Worm (Caenorhabditis elegans) whole organism, L4 larva: ENCODE results near the gene rme-4.

Experiments used
- D1046.2 ChIP-seq: fragments of 200-800 bp; sonication (Bioruptor generic); IDR thresholded peaks from 2 replicates; pipeline ENCODE4 v1.3.6; 2022; ENCODE audit warnings: missing genetic modification characterization, missing compliant biosample characterization
- F37D6.2 ChIP-seq: sonication (generic microtip); optimal IDR thresholded peaks from 2 replicates; lab custom pipeline; 2016; ENCODE audit warnings: mild to moderate bottlenecking, missing genetic modification characterization, missing compliant biosample characterization
- T20F7.1 ChIP-seq: fragments of 200-800 bp; sonication (Bioruptor generic); optimal IDR thresholded peaks from 2 replicates; lab custom pipeline; 2018; ENCODE audit warnings: mild to moderate bottlenecking, missing genetic modification characterization, missing compliant biosample characterization
- Y48G9A.11 ChIP-seq: fragments of 200-800 bp; sonication (Bioruptor generic); IDR thresholded peaks from 2 replicates; pipeline ENCODE4 v1.3.6; 2022; ENCODE audit warnings: missing genetic modification reagents, missing genetic modification characterization, missing compliant biosample characterization
- aha-1 ChIP-seq: fragments of 150-350 bp; peaks from one replicate; lab custom pipeline; 2014; ENCODE audit warnings: missing biosample characterization, missing genetic modification characterization
- attf-4 ChIP-seq: sonication (generic microtip); optimal IDR thresholded peaks from 3 replicates; lab custom pipeline; 2017; ENCODE audit warnings: missing biosample characterization, missing genetic modification characterization
- ceh-20 ChIP-seq: fragments of 200-800 bp; sonication (Bioruptor generic); IDR thresholded peaks from 2 replicates; pipeline ENCODE4 v1.3.6; 2022; ENCODE audit warnings: missing genetic modification reagents, missing genetic modification characterization, missing compliant biosample characterization
- ceh-28 ChIP-seq: fragments of 150-350 bp; optimal IDR thresholded peaks from 2 replicates; lab custom pipeline; 2014; ENCODE audit warnings: missing biosample characterization, missing genetic modification reagents, missing genetic modification characterization
- ceh-62 ChIP-seq: sonication (generic microtip); optimal IDR thresholded peaks from 2 replicates; lab custom pipeline; 2017; ENCODE audit warnings: missing biosample characterization, missing genetic modification characterization
- ceh-82 ChIP-seq: sonication (generic microtip); optimal IDR thresholded peaks from 2 replicates; lab custom pipeline; 2017; ENCODE audit warnings: missing biosample characterization, missing genetic modification characterization
- ctbp-1 ChIP-seq: fragments of 200-800 bp; sonication (Bioruptor generic); IDR thresholded peaks from 2 replicates; pipeline ENCODE4 v1.3.6; 2022; ENCODE audit warnings: missing genetic modification reagents, missing genetic modification characterization, missing compliant biosample characterization
- daf-16 ChIP-seq, 3 experiments: sonication (generic microtip); optimal IDR thresholded peaks; 2 replicates each; lab custom pipeline; 2016 to 2017; ENCODE audit warnings: missing genetic modification characterization in 3 of 3, missing genetic modification reagents in 3 of 3, mild to moderate bottlenecking in 2 of 3, missing compliant biosample characterization in 2 of 3, missing biosample characterization in 1 of 3, moderate library complexity in 1 of 3
- daf-19 ChIP-seq: fragments of 200-800 bp; sonication (Bioruptor generic); conservative IDR thresholded peaks from 2 replicates; pipeline ENCODE4 v1.3.6; 2022; ENCODE audit warnings: missing genetic modification characterization, missing compliant biosample characterization
- daf-8 ChIP-seq: fragments of 200-800 bp; sonication (Bioruptor generic); IDR thresholded peaks from 2 replicates; pipeline ENCODE4 v1.3.6; 2022; ENCODE audit warnings: missing genetic modification characterization, missing compliant biosample characterization
- dmd-6 ChIP-seq: fragments of 200-800 bp; sonication (Bioruptor generic); IDR thresholded peaks from 2 replicates; pipeline ENCODE4 v1.3.6; 2022; ENCODE audit warnings: missing genetic modification reagents, missing genetic modification characterization, missing compliant biosample characterization
- dmd-8 ChIP-seq: fragments of 200-800 bp; sonication (Bioruptor generic); IDR thresholded peaks from 2 replicates; pipeline ENCODE4 v1.3.6; 2022; ENCODE audit warnings: missing genetic modification characterization, missing compliant biosample characterization
- dmd-9 ChIP-seq: fragments of 200-800 bp; sonication (Bioruptor generic); IDR thresholded peaks from 2 replicates; pipeline ENCODE4 v1.3.6; 2022; ENCODE audit warnings: missing genetic modification reagents, missing genetic modification characterization, missing compliant biosample characterization
- egl-27 ChIP-seq: sonication (generic microtip); optimal IDR thresholded peaks from 3 replicates; lab custom pipeline; 2017; ENCODE audit warnings: missing biosample characterization, missing genetic modification reagents, missing genetic modification characterization
- egl-43 ChIP-seq: fragments of 200-800 bp; sonication (Bioruptor generic); IDR thresholded peaks from 2 replicates; pipeline ENCODE4 v1.3.6; 2022; ENCODE audit warnings: missing genetic modification reagents, missing genetic modification characterization, missing compliant biosample characterization
- gei-8 ChIP-seq: fragments of 200-800 bp; sonication (Bioruptor generic); optimal IDR thresholded peaks from 2 replicates; lab custom pipeline; 2018; ENCODE audit warnings: mild to moderate bottlenecking, missing genetic modification characterization, missing compliant biosample characterization
- hlh-30 ChIP-seq: sonication (generic microtip); optimal IDR thresholded peaks from 2 replicates; lab custom pipeline; 2017; ENCODE audit warnings: antibody characterized with exemption, mild to moderate bottlenecking, missing genetic modification characterization, missing compliant biosample characterization; ENCODE audit not compliant: insufficient read depth
- jun-1 ChIP-seq: fragments of 150-350 bp; optimal IDR thresholded peaks from 2 replicates; lab custom pipeline; 2014; ENCODE audit warnings: missing biosample characterization, missing genetic modification reagents, missing genetic modification characterization
- lin-1 ChIP-seq: fragments of 200-800 bp; sonication (Bioruptor generic); IDR thresholded peaks from 2 replicates; pipeline ENCODE4 v1.3.6; 2022; ENCODE audit warnings: missing genetic modification reagents, missing genetic modification characterization, missing compliant biosample characterization
- lin-39 ChIP-seq: fragments of 150-350 bp; optimal IDR thresholded peaks from 2 replicates; lab custom pipeline; 2014; ENCODE audit warnings: missing biosample characterization, missing genetic modification reagents, missing genetic modification characterization
- lir-3 ChIP-seq: sonication (generic microtip); optimal IDR thresholded peaks from 2 replicates; lab custom pipeline; 2016; ENCODE audit warnings: mild to moderate bottlenecking, missing genetic modification characterization, missing compliant biosample characterization
- lsy-2 ChIP-seq, 2 experiments: fragments of 150-350 bp in 1 of 2; sonication (generic microtip) in 1 of 2; optimal IDR thresholded peaks; 2 replicates each; lab custom pipeline; 2014 to 2017; ENCODE audit warnings: missing biosample characterization in 2 of 2, missing genetic modification characterization in 2 of 2
- madf-5 ChIP-seq, 2 experiments: fragments of 200-800 bp; sonication (Bioruptor generic); IDR thresholded peaks; 2 replicates each; pipeline ENCODE4 v1.3.6; 2022; ENCODE audit warnings: missing compliant biosample characterization in 2 of 2, missing genetic modification characterization in 2 of 2
- mdl-1 ChIP-seq, 2 experiments: fragments of 150-350 bp in 1 of 2; sonication (generic microtip) in 1 of 2; optimal IDR thresholded peaks; 2 replicates each; lab custom pipeline; 2014 to 2017; ENCODE audit warnings: missing biosample characterization in 2 of 2, missing genetic modification characterization in 2 of 2
- mdt-29 ChIP-seq: fragments of 200-800 bp; sonication (Bioruptor generic); IDR thresholded peaks from 2 replicates; pipeline ENCODE4 v1.3.6; 2022; ENCODE audit warnings: missing genetic modification reagents, missing genetic modification characterization, missing compliant biosample characterization
- mxl-2 ChIP-seq: fragments of 200-800 bp; sonication (Bioruptor generic); conservative IDR thresholded peaks from 2 replicates; pipeline ENCODE4 v1.3.6; 2022; ENCODE audit warnings: missing genetic modification reagents, missing genetic modification characterization, missing compliant biosample characterization
- nhr-102 ChIP-seq: sonication (generic microtip); optimal IDR thresholded peaks from 2 replicates; lab custom pipeline; 2016; ENCODE audit warnings: mild to moderate bottlenecking, missing genetic modification characterization, moderate library complexity, missing compliant biosample characterization
- nhr-11 ChIP-seq: fragments of 150-350 bp; optimal IDR thresholded peaks from 2 replicates; lab custom pipeline; 2014; ENCODE audit warnings: missing biosample characterization, missing genetic modification characterization
- nhr-25 ChIP-seq: sonication (generic microtip); optimal IDR thresholded peaks from 2 replicates; lab custom pipeline; 2017; ENCODE audit warnings: missing genetic modification characterization, mild to moderate bottlenecking, missing compliant biosample characterization, antibody characterized with exemption, moderate library complexity, borderline replicate concordance; ENCODE audit not compliant: insufficient read depth
- nhr-48 ChIP-seq: sonication (generic microtip); optimal IDR thresholded peaks from 2 replicates; lab custom pipeline; 2016; ENCODE audit warnings: mild to moderate bottlenecking, missing genetic modification characterization, missing compliant biosample characterization
- nhr-6 ChIP-seq: fragments of 150-350 bp; optimal IDR thresholded peaks from 2 replicates; lab custom pipeline; 2014; ENCODE audit warnings: missing biosample characterization, missing genetic modification characterization
- rbr-2 ChIP-seq: sonication (generic microtip); optimal IDR thresholded peaks from 2 replicates; lab custom pipeline; 2016; ENCODE audit warnings: missing genotype, missing genetic modification characterization, missing compliant biosample characterization
- set-16 ChIP-seq: fragments of 200-800 bp; sonication (Bioruptor generic); IDR thresholded peaks from 2 replicates; pipeline ENCODE4 v1.3.6; 2022; ENCODE audit warnings: missing genetic modification reagents, missing genetic modification characterization, missing compliant biosample characterization
- skn-1 ChIP-seq: fragments of 150-350 bp; optimal IDR thresholded peaks from 2 replicates; lab custom pipeline; 2014; ENCODE audit warnings: missing biosample characterization, missing genetic modification characterization
- snpc-4 ChIP-seq: fragments of 150-350 bp; optimal IDR thresholded peaks from 2 replicates; lab custom pipeline; 2014; ENCODE audit warnings: missing biosample characterization, missing genetic modification characterization
- spr-1 ChIP-seq: sonication (generic microtip); optimal IDR thresholded peaks from 2 replicates; lab custom pipeline; 2016; ENCODE audit warnings: mild to moderate bottlenecking, missing genetic modification characterization, missing compliant biosample characterization
- spr-3 ChIP-seq: fragments of 200-800 bp; sonication (Bioruptor generic); optimal IDR thresholded peaks from 2 replicates; lab custom pipeline; 2018; ENCODE audit warnings: mild to moderate bottlenecking, missing genetic modification characterization, missing compliant biosample characterization
- tra-1 ChIP-seq: fragments of 200-800 bp; sonication (Bioruptor generic); IDR thresholded peaks from 2 replicates; pipeline ENCODE4 v1.3.6; 2022; ENCODE audit warnings: missing genetic modification reagents, missing genetic modification characterization, missing compliant biosample characterization
- unc-39 ChIP-seq: sonication (generic microtip); optimal IDR thresholded peaks from 2 replicates; lab custom pipeline; 2017; ENCODE audit warnings: missing biosample characterization, missing genetic modification characterization
- unc-62 ChIP-seq, 3 experiments: fragments of 150-350 bp in 1 of 3; sonication (generic microtip); optimal IDR thresholded peaks in 2 of 3; peaks in 1 of 3; 1 replicate in 1 of 3; 2 replicates in 2 of 3; lab custom pipeline; 2014 to 2017; ENCODE audit warnings: missing biosample characterization in 3 of 3, missing genetic modification characterization in 3 of 3, missing genetic modification reagents in 3 of 3, missing genotype in 1 of 3
- zfp-2 ChIP-seq: sonication (generic microtip); optimal IDR thresholded peaks from 2 replicates; lab custom pipeline; 2016; ENCODE audit warnings: mild to moderate bottlenecking, missing genetic modification characterization, missing compliant biosample characterization
- zip-11 ChIP-seq: fragments of 200-800 bp; sonication (Bioruptor generic); IDR thresholded peaks from 2 replicates; pipeline ENCODE4 v1.3.6; 2022; ENCODE audit warnings: missing genetic modification characterization, missing compliant biosample characterization
- ztf-11 ChIP-seq: fragments of 150-350 bp; optimal IDR thresholded peaks from 2 replicates; lab custom pipeline; 2014; ENCODE audit warnings: missing biosample characterization, missing genetic modification characterization

Gene rme-4

ce11 chrX:10333301-10333854 lies 46.3 kb downstream of the rme-4 start, which contains the start of gene R07E3.4 (continued):
- TF ChIP-seq nhr-11 (tag; lab: Kevin White, UChicago) (peak; percentile 71), lsy-2 (tag; optimal IDR thresholded peaks at IDR 0.05; lab: Kevin White, UChicago) (peak in 1 of 2 experiments; percentile 9), daf-16 (GFP tag; optimal IDR thresholded peaks at IDR 0.05; lab: Kevin White, UChicago) (peak in 1 of 2 experiments; percentile 14), daf-16 (tag; optimal IDR thresholded peaks at IDR 0.05; lab: Kevin White, UChicago) (peak; percentile 93), nhr-48 (tag; lab: Kevin White, UChicago) (peak; percentile 55), rbr-2 (tag; lab: Kevin White, UChicago) (no peak), hlh-30 (tag; lab: Kevin White, UChicago) (peak; percentile 1), lin-1 (GFP tag; lab: Robert Waterston, UW) (peak; percentile 47; the same call in 1 of the 2 replicates)

- TF ChIP-seq daf-8 (GFP tag; lab: Robert Waterston, UW) (no peak), lin-39 (tag; lab: Kevin White, UChicago) (no peak), ceh-82 (tag; lab: Kevin White, UChicago) (no peak), skn-1 (tag; lab: Kevin White, UChicago) (no peak), ztf-11 (tag; lab: Kevin White, UChicago) (no peak), mdt-29 (no peak), spr-1 (tag; lab: Kevin White, UChicago) (peak; percentile 12), set-16 (GFP tag; lab: Robert Waterston, UW) (peak; percentile 51), mdl-1 (tag; optimal IDR thresholded peaks at IDR 0.05; lab: Kevin White, UChicago) (peak; percentile 77 to 88), spr-3 (GFP tag; lab: Kevin White, UChicago) (no peak), gei-8 (GFP tag; lab: Kevin White, UChicago) (peak; percentile 48), mxl-2 (GFP tag; lab: Robert Waterston, UW) (peak; percentile 99), unc-39 (tag; lab: Kevin White, UChicago) (no peak), ceh-62 (tag; lab: Kevin White, UChicago) (no peak), T20F7.1 (GFP tag; lab: Kevin White, UChicago) (peak; percentile 55), unc-62 (GFP tag; optimal IDR thresholded peaks at IDR 0.05 in 1 of 2; lab: Kevin White, UChicago) (peak in 1 of 2 experiments; percentile 38), unc-62 (tag; optimal IDR thresholded peaks at IDR 0.05; lab: Kevin White, UChicago) (no peak), egl-27 (tag; lab: Kevin White, UChicago) (no peak), D1046.2 (GFP tag; lab: Robert Waterston, UW) (no peak), daf-19 (GFP tag; lab: Robert Waterston, UW) (no peak), hlh-30 (tag; lab: Kevin White, UChicago) (peak; percentile 35), daf-16 (GFP tag; optimal IDR thresholded peaks at IDR 0.05; lab: Kevin White, UChicago) (no peak), daf-16 (tag; optimal IDR thresholded peaks at IDR 0.05; lab: Kevin White, UChicago) (peak; percentile 17), dmd-6 (GFP tag; lab: Robert Waterston, UW) (peak; percentile 61), aha-1 (peak; percentile 96), lir-3 (tag; lab: Kevin White, UChicago) (no peak), nhr-25 (tag; lab: Kevin White, UChicago) (no peak), zip-11 (no peak), snpc-4 (tag; lab: Kevin White, UChicago) (no peak), jun-1 (no peak), egl-43 (GFP tag; lab: Robert Waterston, UW) (no peak), tra-1 (GFP tag; lab: Robert Waterston, UW) (peak; percentile 24), nhr-6 (tag; lab: Kevin White, UChicago) (peak; percentile 19), ctbp-1 (GFP tag; lab: Robert Waterston, UW) (no peak), F37D6.2 (tag; lab: Kevin White, UChicago) (no peak), dmd-9 (GFP tag; lab: Robert Waterston, UW) (no peak), dmd-8 (GFP tag; lab: Robert Waterston, UW) (no peak), Y48G9A.11 (no peak), ceh-28 (tag; lab: Kevin White, UChicago) (no peak), nhr-102 (tag; lab: Kevin White, UChicago) (no peak), zfp-2 (tag; lab: Kevin White, UChicago) (no peak), ceh-20 (GFP tag; lab: Robert Waterston, UW) (0 out of 2 replicates have a peak, but pooled peaks have one; percentile 20), madf-5 (GFP tag; IDR thresholded peaks at IDR 0.05; lab: Robert Waterston, UW) (no peak), attf-4 (no peak)
Measured at ce11 chrX:10332035-10332614, 47.5 kb downstream of the rme-4 start.
